Fruit fly (Drosophila melanogaster): ENCODE results near the gene NSD.

NSD gene

dm6 chr3R:27922673-27923175 is 14.9 kb downstream of the NSD start, which contains the start of gene RpL4 (continued):
- TF ChIP-seq HLH54F (GFP tag; optimal IDR thresholded peaks at IDR 0.05) (peak; percentile 75), CG6683 (GFP tag; optimal IDR thresholded peaks at IDR 0.05) (peak; percentile 69), chinmo (GFP tag; IDR thresholded peaks at IDR 0.05; ENCODE audit: partially characterized antibody) (no peak), zen2 (GFP tag; IDR thresholded peaks at IDR 0.05; ENCODE audit: partially characterized antibody) (no peak), CG6813 (GFP tag; optimal IDR thresholded peaks at IDR 0.05) (peak; percentile 93)

- peak; percentile 68 for TF ChIP-seq CG17385 (GFP tag; optimal IDR thresholded peaks at IDR 0.05)
- no peak for TF ChIP-seq CG15601 (tag; optimal IDR thresholded peaks at IDR 0.05)
- TF ChIP-seq MBD-R2 (GFP tag; IDR thresholded peaks at IDR 0.05): peak; percentile 64
- peak; percentile 55 for TF ChIP-seq MESR4 (GFP tag; optimal IDR thresholded peaks at IDR 0.05)
- no peak for TF ChIP-seq CG6765 (GFP tag; optimal IDR thresholded peaks at IDR 0.05)
- peak; percentile 89 for TF ChIP-seq Sry-β (GFP tag; optimal IDR thresholded peaks at IDR 0.05)
- TF ChIP-seq CG34422 (GFP tag; IDR thresholded peaks at IDR 0.05): 0 out of 3 replicates have a peak, but pooled peaks have one; percentile 26
Observed at dm6 chr3R:27921982-27922672, 15.5 kb downstream of the NSD start, which contains the start of gene BCAS2. BCAS2 (minus strand) TSS chr3R:27922356.

DNA sequence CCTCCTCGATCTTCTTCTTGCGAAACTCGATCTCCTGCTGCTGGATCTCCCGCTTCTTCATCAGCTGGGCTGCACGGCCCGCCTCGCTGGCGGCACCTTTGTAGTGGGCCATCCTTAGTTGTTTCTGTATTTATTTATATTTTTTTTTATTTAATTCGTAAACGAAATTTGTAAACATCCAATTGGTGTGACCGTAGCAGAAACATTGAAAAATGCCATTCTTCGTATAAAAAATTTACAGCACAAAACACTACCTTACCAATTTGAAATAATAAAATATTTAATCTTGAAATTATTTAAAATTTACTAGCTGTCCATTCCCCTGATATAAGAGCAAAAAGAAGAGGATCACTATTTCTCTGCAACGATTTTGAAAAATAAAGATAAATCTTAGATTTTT is 16.8 kb downstream of the NSD start, which contains the start of gene CG12259:
Gene CG12259 (minus strand): TSS at position 207 of the 400 bp plus-strand sequence.
- TF ChIP-seq CG12744 (GFP tag; optimal IDR thresholded peaks at IDR 0.05) (no peak), crc (GFP tag; optimal IDR thresholded peaks at IDR 0.05) (no peak), Myb (GFP tag; optimal IDR thresholded peaks at IDR 0.05) (no peak), Ssrp (tag; optimal IDR thresholded peaks at IDR 0.05) (no peak), p53 (GFP tag; optimal IDR thresholded peaks at IDR 0.05) (no peak), ab (GFP tag; optimal IDR thresholded peaks at IDR 0.05) (no peak), CG13424 (tag; optimal IDR thresholded peaks at IDR 0.05) (no peak), CG18262 (tag; optimal IDR thresholded peaks at IDR 0.05) (peak; percentile 19), CG6175 (GFP tag; IDR thresholded peaks at IDR 0.05) (no peak), CG7839 (tag; optimal IDR thresholded peaks at IDR 0.05) (no peak), unc-4 (GFP tag; IDR thresholded peaks at IDR 0.05; ENCODE audit: partially characterized antibody) (no peak), HLHmδ (GFP tag; optimal IDR thresholded peaks at IDR 0.05) (no peak), CHES-1-like (GFP tag; optimal IDR thresholded peaks at IDR 0.05) (no peak), Awh (GFP tag; IDR thresholded peaks at IDR 0.05) (no peak), Rx (GFP tag; IDR thresholded peaks at IDR 0.05) (no peak), CG12391 (tag; optimal IDR thresholded peaks at IDR 0.05) (no peak), Lim3 (GFP tag; IDR thresholded peaks at IDR 0.05) (no peak), Dp (GFP tag; optimal IDR thresholded peaks at IDR 0.05) (no peak), Dref (GFP tag; IDR thresholded peaks at IDR 0.05) (no peak), sqz (GFP tag; optimal IDR thresholded peaks at IDR 0.05) (peak; percentile 56), CG1603 (tag; optimal IDR thresholded peaks at IDR 0.05) (peak; percentile 12), Gug (GFP tag; IDR thresholded peaks at IDR 0.05) (no peak), chm (GFP tag; IDR thresholded peaks at IDR 0.05) (no peak), CG15269 (tag; optimal IDR thresholded peaks at IDR 0.05) (no peak), CG17612 (GFP tag; IDR thresholded peaks at IDR 0.05) (no peak), CG6813 (GFP tag; optimal IDR thresholded peaks at IDR 0.05) (no peak), mld (GFP tag; IDR thresholded peaks at IDR 0.05; ENCODE audit: partially characterized antibody) (no peak), CG9797 (GFP tag; optimal IDR thresholded peaks at IDR 0.05) (peak; percentile 35), CG32532 (GFP tag; IDR thresholded peaks at IDR 0.05) (no peak), ind (GFP tag; optimal IDR thresholded peaks at IDR 0.05) (no peak), Tbp (GFP tag; optimal IDR thresholded peaks at IDR 0.05) (no peak), tup (GFP tag; optimal IDR thresholded peaks at IDR 0.05) (no peak), eve (GFP tag; optimal IDR thresholded peaks at IDR 0.05) (no peak), Mes4 (GFP tag; optimal IDR thresholded peaks at IDR 0.05) (no peak), CG2712 (tag; optimal IDR thresholded peaks at IDR 0.05) (peak; percentile 23)
